Worm (Caenorhabditis elegans): Measurements from ENCODE around the gene srx-20.

Gene srx-20

ce11 chrIV:6912851-6913588, 45.1 kb downstream of the srx-20 start, which contains the start of gene T22D1.3:
TSS of gene T22D1.3 (plus strand) at chrIV:6913538.
- TF ChIP-seq elt-1 (tag; optimal IDR thresholded peaks at IDR 0.05; ENCODE audit: borderline replicate concordance, insufficient read depth) = no peak

- TF ChIP-seq blmp-1 (tag; optimal IDR thresholded peaks at IDR 0.05) (no peak), M03D4.4 (tag; optimal IDR thresholded peaks at IDR 0.05) (no peak), mep-1 (tag; optimal IDR thresholded peaks at IDR 0.05) (no peak), unc-39 (tag; optimal IDR thresholded peaks at IDR 0.05) (no peak), sptf-1 (tag; optimal IDR thresholded peaks at IDR 0.05) (no peak), unc-120 (tag; optimal IDR thresholded peaks at IDR 0.05; ENCODE audit: poor library complexity, severe bottlenecking) (no peak), lin-13 (tag; optimal IDR thresholded peaks at IDR 0.05) (no peak), sem-2 (GFP tag; optimal IDR thresholded peaks at IDR 0.05) (no peak), cnd-1 (tag; optimal IDR thresholded peaks at IDR 0.05) (no peak), elt-3 (tag; optimal IDR thresholded peaks at IDR 0.05) (no peak), ham-2 (GFP tag; optimal IDR thresholded peaks at IDR 0.05) (no peak), tbx-8 (GFP tag; optimal IDR thresholded peaks at IDR 0.05) (no peak), nhr-28 (tag; optimal IDR thresholded peaks at IDR 0.05) (no peak)
Measured at ce11 chrIV:6916831-6917230, 48.9 kb downstream of the srx-20 start.

Measured in whole organism, mixed stage, embryonic.